Fruit fly (Drosophila melanogaster) whole organism, pupa: ENCODE results near the gene CG46270.

Experiments
- CG10348 ChIP-seq: fragments of 200-800 bp; sonication (Bioruptor generic); IDR thresholded peaks from 2 replicates; pipeline ENCODE4 v1.3.6; 2022; ENCODE audit warnings: missing biosample characterization, missing genetic modification characterization
- CG13204 ChIP-seq: fragments of 200-800 bp; sonication (Bioruptor generic); optimal IDR thresholded peaks from 2 replicates; lab custom pipeline; 2018; ENCODE audit warnings: missing biosample characterization, mild to moderate bottlenecking, missing genetic modification characterization, moderate library complexity
- CG15710 ChIP-seq: fragments of 200-800 bp; sonication (Bioruptor generic); optimal IDR thresholded peaks from 2 replicates; lab custom pipeline; 2018; ENCODE audit warnings: missing biosample characterization, mild to moderate bottlenecking, missing genetic modification characterization, moderate library complexity
- CG17806 ChIP-seq: fragments of 200-800 bp; sonication (Bioruptor generic); optimal IDR thresholded peaks from 2 replicates; lab custom pipeline; 2018; ENCODE audit warnings: missing biosample characterization, mild to moderate bottlenecking, missing genetic modification characterization, moderate library complexity
- CG32121 ChIP-seq: fragments of 200-800 bp; sonication (Bioruptor generic); IDR thresholded peaks from 2 replicates; pipeline ENCODE4 v1.3.6; 2022; ENCODE audit warnings: missing biosample characterization, missing genetic modification characterization
- CG34367 ChIP-seq: fragments of 200-800 bp; sonication (Bioruptor generic); optimal IDR thresholded peaks from 2 replicates; lab custom pipeline; 2018; ENCODE audit warnings: missing biosample characterization, mild to moderate bottlenecking, missing genetic modification characterization
- CG4496 ChIP-seq: fragments of 200-800 bp; sonication (Bioruptor generic); IDR thresholded peaks from 3 replicates; pipeline ENCODE4 v1.3.6; 2022; ENCODE audit warnings: missing biosample characterization, missing genetic modification characterization
- CG9948 ChIP-seq: fragments of 200-800 bp; sonication (Bioruptor generic); optimal IDR thresholded peaks from 2 replicates; lab custom pipeline; 2018; ENCODE audit warnings: missing biosample characterization, mild to moderate bottlenecking, missing genetic modification characterization, moderate library complexity
- D1 ChIP-seq: fragments of 200-800 bp; sonication (Bioruptor generic); optimal IDR thresholded peaks from 2 replicates; lab custom pipeline; 2018; ENCODE audit warnings: missing biosample characterization, mild to moderate bottlenecking, missing genetic modification characterization, moderate library complexity
- EcR ChIP-seq: fragments of 200-800 bp; sonication (Bioruptor generic); optimal IDR thresholded peaks from 3 replicates; lab custom pipeline; 2019; ENCODE audit warnings: missing biosample characterization, missing genetic modification characterization, mild to moderate bottlenecking, moderate library complexity, missing genetic modification reagents
- Ets98B ChIP-seq: fragments of 200-800 bp; sonication (Bioruptor generic); IDR thresholded peaks from 2 replicates; pipeline ENCODE4 v1.3.6; 2022; ENCODE audit warnings: missing biosample characterization, missing genetic modification characterization
- Pif1A ChIP-seq: fragments of 200-800 bp; sonication (Bioruptor generic); optimal IDR thresholded peaks from 3 replicates; lab custom pipeline; 2016; ENCODE audit warnings: missing biosample characterization, missing genetic modification characterization
- Pif1B ChIP-seq: fragments of 200-800 bp; sonication (Bioruptor generic); optimal IDR thresholded peaks from 3 replicates; lab custom pipeline; 2016; ENCODE audit warnings: missing biosample characterization, missing genetic modification characterization
- Snoo ChIP-seq: fragments of 200-800 bp; sonication (Bioruptor generic); optimal IDR thresholded peaks from 3 replicates; lab custom pipeline; 2017; ENCODE audit warnings: missing biosample characterization, mild to moderate bottlenecking, missing genetic modification characterization, inconsistent platforms
- fd96Ca ChIP-seq: fragments of 200-800 bp; sonication (Bioruptor generic); IDR thresholded peaks from 3 replicates; pipeline ENCODE4 v1.3.6; 2022; ENCODE audit warnings: missing biosample characterization, missing genetic modification characterization
- gl ChIP-seq: fragments of 200-800 bp; sonication (Bioruptor generic); optimal IDR thresholded peaks from 2 replicates; lab custom pipeline; 2018; ENCODE audit warnings: missing biosample characterization, mild to moderate bottlenecking, missing genetic modification characterization
- rn ChIP-seq: fragments of 200-800 bp; sonication (Bioruptor generic); IDR thresholded peaks from 2 replicates; pipeline ENCODE4 v1.3.6; 2022; ENCODE audit warnings: missing biosample characterization, missing genetic modification characterization

The CG46270 gene

dm6 chr3R:10393654-10394367 lies 34.4 kb downstream of the CG46270 start:
- TF ChIP-seq CG4496 (GFP tag; lab: Robert Waterston, UW), result peak; percentile 59
- TF ChIP-seq CG15710, result peak; percentile 9
- TF ChIP-seq CG17806, result peak; percentile 28
- TF ChIP-seq Ets98B, result peak; percentile 23; the same call in 1 of the 2 replicates
- TF ChIP-seq D1, result no peak
- no peak for TF ChIP-seq Pif1B (GFP tag; lab: Kevin White, UChicago)
- peak; percentile 45; the same call in 1 of the 2 replicates for TF ChIP-seq CG32121 (GFP tag; lab: Robert Waterston, UW)
- peak; percentile 14 for TF ChIP-seq CG9948 (tag; lab: Kevin White, UChicago)
- no peak for TF ChIP-seq rn

dm6 chr3R:10393020-10393653 lies 35.1 kb downstream of the CG46270 start:
- TF ChIP-seq Pif1B (GFP tag; lab: Kevin White, UChicago), result no peak
- peak; percentile 48 for TF ChIP-seq EcR (GFP tag; lab: Kevin White, UChicago)
- TF ChIP-seq CG17806, result no peak

dm6 chr3R:10392539-10392919 lies 35.7 kb downstream of the CG46270 start:
- TF ChIP-seq Snoo (tag; lab: Kevin White, UChicago), result no peak
- TF ChIP-seq EcR (GFP tag; lab: Kevin White, UChicago), result peak; percentile 83

dm6 chr3R:10391863-10392538 lies 36.2 kb downstream of the CG46270 start:
- TF ChIP-seq EcR (GFP tag; lab: Kevin White, UChicago) (peak; percentile 82), fd96Ca (GFP tag; lab: Robert Waterston, UW) (0 out of 3 replicates have a peak, but pooled peaks have one; percentile 35), CG9948 (tag; lab: Kevin White, UChicago) (no peak), CG10348 (GFP tag; lab: Robert Waterston, UW) (no peak), CG4496 (GFP tag; lab: Robert Waterston, UW) (0 out of 3 replicates have a peak, but pooled peaks have one; percentile 39), CG15710 (no peak)

dm6 chr3R:10390914-10391377 lies 37.3 kb downstream of the CG46270 start:
- peak; percentile 34 for TF ChIP-seq gl (tag; lab: Kevin White, UChicago)
- TF ChIP-seq Pif1B (GFP tag; lab: Kevin White, UChicago), result peak; percentile 63
- 0 out of 3 replicates have a peak, but pooled peaks have one; percentile 33 for TF ChIP-seq CG4496 (GFP tag; lab: Robert Waterston, UW)
- peak; percentile 53 for TF ChIP-seq Pif1A (GFP tag; lab: Kevin White, UChicago)
- TF ChIP-seq Snoo (tag; lab: Kevin White, UChicago), result peak; percentile 28
- TF ChIP-seq CG34367, result no peak
- no peak for TF ChIP-seq D1

- no peak for TF ChIP-seq rn
- TF ChIP-seq CG32121 (GFP tag; lab: Robert Waterston, UW), result peak; percentile 50
- peak; percentile 4 for TF ChIP-seq EcR (GFP tag; lab: Kevin White, UChicago)
Observed at dm6 chr3R:10389877-10390468, 38.3 kb downstream of the CG46270 start.

- no peak for TF ChIP-seq CG15710
- peak; percentile 19 for TF ChIP-seq EcR (GFP tag; lab: Kevin White, UChicago)
- peak; percentile 5 for TF ChIP-seq gl (tag; lab: Kevin White, UChicago)
- TF ChIP-seq CG13204 (GFP tag; lab: Kevin White, UChicago), result peak; percentile 45
Observed at dm6 chr3R:10389027-10389465, 39.2 kb downstream of the CG46270 start.
